Fruit fly (Drosophila melanogaster) whole organism, wandering third instar larva: ENCODE data around the gene bap.

Source experiments
- Abd-B ChIP-seq: fragments of >200 bp; optimal IDR thresholded peaks from 2 replicates; lab custom pipeline; 2017; ENCODE audit warnings: missing biosample characterization, missing genetic modification characterization
- CG32264 ChIP-seq: fragments of 200-800 bp; sonication (Bioruptor generic); optimal IDR thresholded peaks from 2 replicates; lab custom pipeline; 2016; ENCODE audit warnings: missing biosample characterization, missing genetic modification characterization
- CG9705 ChIP-seq: fragments of 200-800 bp; sonication (Bioruptor generic); optimal IDR thresholded peaks from 2 replicates; lab custom pipeline; 2018; ENCODE audit warnings: missing biosample characterization, mild to moderate bottlenecking, missing genetic modification characterization
- CrebA ChIP-seq: fragments of 200-800 bp; sonication (Bioruptor generic); optimal IDR thresholded peaks from 2 replicates; lab custom pipeline; 2016; ENCODE audit warnings: missing biosample characterization, mild to moderate bottlenecking, missing genetic modification characterization, borderline replicate concordance
- Dfd ChIP-seq: fragments of >200 bp; optimal IDR thresholded peaks from 2 replicates; lab custom pipeline; 2017; ENCODE audit warnings: missing biosample characterization, missing genetic modification characterization
- Dif ChIP-seq: fragments of 200-275, 200-300 bp; sonication (Bioruptor generic); optimal IDR thresholded peaks from 2 replicates; lab custom pipeline; 2018; ENCODE audit warnings: missing biosample characterization, missing genetic modification characterization; ENCODE audit not compliant: partially characterized antibody
- GATAd ChIP-seq: sonication (Bioruptor generic); optimal IDR thresholded peaks from 2 replicates; lab custom pipeline; 2016; ENCODE audit warnings: missing biosample characterization, missing genetic modification characterization
- HLH106 ChIP-seq: fragments of 200-800 bp; optimal IDR thresholded peaks from 3 replicates; lab custom pipeline; 2019; ENCODE audit warnings: missing biosample characterization, mild to moderate bottlenecking, missing genetic modification characterization, moderate library complexity
- Hnf4 ChIP-seq: fragments of 200-800 bp; sonication (Bioruptor generic); optimal IDR thresholded peaks from 2 replicates; lab custom pipeline; 2016; ENCODE audit warnings: missing biosample characterization, mild to moderate bottlenecking, missing genetic modification characterization
- Hr78 ChIP-seq: fragments of >200 bp; optimal IDR thresholded peaks from 2 replicates; lab custom pipeline; 2017; ENCODE audit warnings: missing biosample characterization, missing genetic modification characterization
- Hr83 ChIP-seq: fragments of 200-300 bp; sonication (Bioruptor generic); optimal IDR thresholded peaks from 2 replicates; lab custom pipeline; 2016; ENCODE audit warnings: missing biosample characterization, mild to moderate bottlenecking, missing genetic modification characterization, moderate library complexity; ENCODE audit not compliant: poor library complexity, severe bottlenecking
- Jra ChIP-seq: sonication (Bioruptor generic); optimal IDR thresholded peaks from 2 replicates; lab custom pipeline; 2016; ENCODE audit warnings: missing biosample characterization, missing genetic modification characterization
- Mio ChIP-seq: sonication (Bioruptor generic); optimal IDR thresholded peaks from 2 replicates; lab custom pipeline; 2016; ENCODE audit warnings: missing biosample characterization, missing genetic modification characterization
- Myc ChIP-seq: fragments of >200 bp; optimal IDR thresholded peaks from 2 replicates; lab custom pipeline; 2017
- N ChIP-seq: fragments of >200 bp; optimal IDR thresholded peaks from 2 replicates; lab custom pipeline; 2018; ENCODE audit warnings: missing biosample characterization, missing external identifiers, missing genetic modification characterization
- OdsH ChIP-seq: fragments of 200-800 bp; sonication (Bioruptor generic); optimal IDR thresholded peaks from 2 replicates; lab custom pipeline; 2016; ENCODE audit warnings: missing biosample characterization, mild to moderate bottlenecking, missing genetic modification characterization
- Rel ChIP-seq, 2 experiments: fragments of 200-800 bp; sonication (Bioruptor generic) in 1 of 2; optimal IDR thresholded peaks; 2 replicates in 1 of 2; 3 replicates in 1 of 2; lab custom pipeline; 2016 to 2019; ENCODE audit warnings: mild to moderate bottlenecking in 2 of 2, missing biosample characterization in 2 of 2, missing genetic modification characterization in 2 of 2, moderate library complexity in 1 of 2
- Sp1 ChIP-seq: fragments of 200-800 bp; sonication (Bioruptor generic); optimal IDR thresholded peaks from 3 replicates; lab custom pipeline; 2019; ENCODE audit warnings: missing biosample characterization, mild to moderate bottlenecking, missing genetic modification characterization, moderate library complexity
- Vsx2 ChIP-seq: fragments of 200-300, 225-300 bp; sonication (Bioruptor generic); optimal IDR thresholded peaks from 2 replicates; lab custom pipeline; 2018; ENCODE audit warnings: missing biosample characterization, missing genetic modification characterization; ENCODE audit not compliant: partially characterized antibody
- br ChIP-seq: fragments of 200-800 bp; sonication (Bioruptor generic); optimal IDR thresholded peaks from 2 replicates; lab custom pipeline; 2016; ENCODE audit warnings: missing biosample characterization, missing genetic modification characterization
- brk ChIP-seq: fragments of 200-800 bp; sonication (Bioruptor generic); optimal IDR thresholded peaks from 2 replicates; lab custom pipeline; 2016; ENCODE audit warnings: missing biosample characterization, mild to moderate bottlenecking, missing genetic modification characterization
- dl ChIP-seq, 2 experiments: fragments of 175-275, 200-275 bp in 1 of 2; fragments of 200-275 bp in 1 of 2; sonication (Bioruptor generic); optimal IDR thresholded peaks; lab custom pipeline; 2018; ENCODE audit warnings: mild to moderate bottlenecking in 2 of 2, missing biosample characterization in 2 of 2, missing genetic modification characterization in 2 of 2, moderate library complexity in 2 of 2; ENCODE audit not compliant: partially characterized antibody in 2 of 2, insufficient read depth in 1 of 2
- dmrt93B ChIP-seq: fragments of 200-800 bp; sonication (Bioruptor generic); optimal IDR thresholded peaks from 2 replicates; lab custom pipeline; 2018; ENCODE audit warnings: missing biosample characterization, mild to moderate bottlenecking, missing genetic modification characterization
- dsf ChIP-seq: sonication (Bioruptor generic); optimal IDR thresholded peaks from 2 replicates; lab custom pipeline; 2016; ENCODE audit warnings: missing biosample characterization, missing genetic modification characterization, borderline replicate concordance
- ey ChIP-seq: fragments of 200-800 bp; sonication (Bioruptor generic); optimal IDR thresholded peaks from 2 replicates; lab custom pipeline; 2016; ENCODE audit warnings: missing biosample characterization, missing genetic modification characterization
- foxo ChIP-seq, 2 experiments: fragments of 200-800 bp; sonication (Bioruptor generic); optimal IDR thresholded peaks; 2 replicates in 1 of 2; 3 replicates in 1 of 2; lab custom pipeline; 2016 to 2017; ENCODE audit warnings: missing biosample characterization in 2 of 2, missing genetic modification characterization in 2 of 2
- fru ChIP-seq: fragments of 200-800 bp; sonication (Bioruptor generic); optimal IDR thresholded peaks from 3 replicates; lab custom pipeline; 2016; ENCODE audit warnings: missing biosample characterization, mild to moderate bottlenecking, missing genetic modification characterization
- h ChIP-seq: fragments of 200-800 bp; sonication (Bioruptor generic); optimal IDR thresholded peaks from 3 replicates; lab custom pipeline; 2016; ENCODE audit warnings: missing biosample characterization, mild to moderate bottlenecking, missing genetic modification characterization
- jim ChIP-seq: fragments of 175-275, 200-325 bp; sonication (Bioruptor generic); optimal IDR thresholded peaks from 2 replicates; lab custom pipeline; 2016; ENCODE audit warnings: missing biosample characterization, mild to moderate bottlenecking, missing genetic modification characterization
- lola ChIP-seq: fragments of >200 bp; optimal IDR thresholded peaks from 2 replicates; lab custom pipeline; 2017; ENCODE audit warnings: missing biosample characterization, missing genetic modification characterization
- pan ChIP-seq: fragments of >200 bp; optimal IDR thresholded peaks from 2 replicates; lab custom pipeline; 2017
- psq ChIP-seq: fragments of 200-800 bp; sonication (Bioruptor generic); optimal IDR thresholded peaks from 3 replicates; lab custom pipeline; 2017; ENCODE audit warnings: missing biosample characterization, mild to moderate bottlenecking, missing genetic modification characterization, moderate library complexity
- rgr ChIP-seq: fragments of 200-800 bp; sonication (Bioruptor generic); optimal IDR thresholded peaks from 3 replicates; lab custom pipeline; 2016; ENCODE audit warnings: missing biosample characterization, mild to moderate bottlenecking, missing genetic modification characterization
- sage ChIP-seq: fragments of 200-800 bp; sonication (Bioruptor generic); optimal IDR thresholded peaks from 2 replicates; lab custom pipeline; 2016; ENCODE audit warnings: missing biosample characterization, mild to moderate bottlenecking, missing genetic modification characterization
- sv ChIP-seq: fragments of 200-800 bp; sonication (Bioruptor generic); optimal IDR thresholded peaks from 3 replicates; lab custom pipeline; 2016; ENCODE audit warnings: missing biosample characterization, missing genetic modification characterization
- tai ChIP-seq: sonication (Bioruptor generic); optimal IDR thresholded peaks from 2 replicates; lab custom pipeline; 2016; ENCODE audit warnings: missing biosample characterization, missing genetic modification characterization
- usp ChIP-seq: fragments of >200 bp; optimal IDR thresholded peaks from 2 replicates; lab custom pipeline; 2017; ENCODE audit warnings: missing biosample characterization, missing genetic modification characterization
- woc ChIP-seq: sonication (Bioruptor generic); optimal IDR thresholded peaks from 2 replicates; lab custom pipeline; 2016; ENCODE audit warnings: missing biosample characterization, mild to moderate bottlenecking, missing genetic modification characterization

The bap gene

dm6 chr3R:21368444-21368843 is 20.2 kb upstream of the bap start:
- TF ChIP-seq Dif (GFP tag; lab: Kevin White, UChicago) (no peak), tai (GFP tag; lab: Kevin White, UChicago) (no peak), Mio (GFP tag; lab: Kevin White, UChicago) (no peak), Myc (lab: Kevin White, UChicago) (no peak), Dfd (GFP tag; lab: Kevin White, UChicago) (no peak), Jra (GFP tag; lab: Kevin White, UChicago) (no peak), Rel (GFP tag; optimal IDR thresholded peaks at IDR 0.05; lab: Kevin White, UChicago) (no peak), Rel (tag; optimal IDR thresholded peaks at IDR 0.05; lab: Kevin White, UChicago) (no peak), sage (GFP tag; lab: Kevin White, UChicago) (no peak), dmrt93B (no peak)

dm6 chr3R:21373403-21374326 is 15.0 kb upstream of the bap start:
- TF ChIP-seq fru (GFP tag; lab: Kevin White, UChicago) (peak; percentile 7), sv (GFP tag; lab: Kevin White, UChicago) (peak; percentile 8), tai (GFP tag; lab: Kevin White, UChicago) (no peak), Jra (GFP tag; lab: Kevin White, UChicago) (peak; percentile 67), Rel (GFP tag; optimal IDR thresholded peaks at IDR 0.05; lab: Kevin White, UChicago) (no peak), Rel (tag; optimal IDR thresholded peaks at IDR 0.05; lab: Kevin White, UChicago) (peak; percentile 41), Hr78 (GFP tag; lab: Kevin White, UChicago) (no peak), GATAd (GFP tag; lab: Kevin White, UChicago) (no peak), dl (GFP tag; optimal IDR thresholded peaks at IDR 0.05; lab: Kevin White, UChicago; ENCODE audit: insufficient read depth in 1 of 2, partially characterized antibody in 2 of 2) (no peak), Vsx2 (GFP tag; lab: Kevin White, UChicago) (peak; percentile 65), lola (no peak), h (GFP tag; lab: Kevin White, UChicago) (peak; percentile 8), OdsH (GFP tag; lab: Kevin White, UChicago) (no peak), Hr83 (peak; percentile 22), CG32264 (no peak), pan (lab: Kevin White, UChicago) (no peak), Dif (GFP tag; lab: Kevin White, UChicago) (no peak), Dfd (GFP tag; lab: Kevin White, UChicago) (no peak), N (GFP tag; lab: Kevin White, UChicago) (no peak), ey (GFP tag; lab: Kevin White, UChicago) (no peak), HLH106 (tag; lab: Kevin White, UChicago) (peak; percentile 51), psq (GFP tag; lab: Kevin White, UChicago) (no peak), Myc (lab: Kevin White, UChicago) (peak; percentile 23), CrebA (GFP tag; lab: Kevin White, UChicago) (no peak), foxo (GFP tag; optimal IDR thresholded peaks at IDR 0.05; lab: Kevin White, UChicago) (peak in 1 of 2 experiments; percentile 45), Hnf4 (GFP tag; lab: Kevin White, UChicago) (peak; percentile 16), sage (GFP tag; lab: Kevin White, UChicago) (no peak), Mio (GFP tag; lab: Kevin White, UChicago) (no peak), woc (GFP tag; lab: Kevin White, UChicago) (no peak), jim (GFP tag; lab: Kevin White, UChicago) (no peak), Sp1 (GFP tag; lab: Kevin White, UChicago) (peak; percentile 31), brk (GFP tag; lab: Kevin White, UChicago) (no peak), rgr (GFP tag; lab: Kevin White, UChicago) (no peak), dmrt93B (no peak), br (no peak), dsf (GFP tag; lab: Kevin White, UChicago) (no peak), Abd-B (no peak), usp (GFP tag; lab: Kevin White, UChicago) (no peak), CG9705 (GFP tag; lab: Kevin White, UChicago) (peak; percentile 72)
